Worm (Caenorhabditis elegans) whole organism, L1 larva: ENCODE data around the gene srsx-32.
A peak's percentile ranks its signal among the peaks of the same experiment; 100 is the strongest.

Experiments
- C16A3.4 ChIP-seq: fragments of 150-350 bp; optimal IDR thresholded peaks from 2 replicates; lab custom pipeline; 2014; ENCODE audit warnings: missing biosample characterization, missing genetic modification characterization
- C34B4.2 ChIP-seq: sonication (generic microtip); optimal IDR thresholded peaks from 2 replicates; lab custom pipeline; 2017; ENCODE audit warnings: mild to moderate bottlenecking, missing genetic modification characterization, missing compliant biosample characterization
- Y116A8C.19 ChIP-seq: sonication (generic microtip); optimal IDR thresholded peaks from 2 replicates; lab custom pipeline; 2016; ENCODE audit warnings: missing compliant biosample characterization, missing genetic modification characterization, borderline replicate concordance
- aha-1 ChIP-seq: fragments of 150-350 bp; optimal IDR thresholded peaks from 2 replicates; lab custom pipeline; 2014; ENCODE audit warnings: missing biosample characterization, missing genetic modification characterization
- alr-1 ChIP-seq: fragments of 200-800 bp; sonication (Bioruptor generic); optimal IDR thresholded peaks from 2 replicates; lab custom pipeline; 2018; ENCODE audit warnings: borderline replicate concordance, mild to moderate bottlenecking, missing genetic modification characterization, missing compliant biosample characterization
- ama-1 ChIP-seq: fragments of 150-350 bp; optimal IDR thresholded peaks from 2 replicates; lab custom pipeline; 2014
- ceh-63 ChIP-seq: fragments of 200-800 bp; sonication (Bioruptor generic); optimal IDR thresholded peaks from 2 replicates; lab custom pipeline; 2018; ENCODE audit warnings: mild to moderate bottlenecking, missing genetic modification characterization, missing compliant biosample characterization
- ceh-8 ChIP-seq: fragments of 200-800 bp; sonication (Bioruptor generic); optimal IDR thresholded peaks from 2 replicates; lab custom pipeline; 2018; ENCODE audit warnings: mild to moderate bottlenecking, missing genetic modification characterization, moderate library complexity, missing compliant biosample characterization
- ceh-82 ChIP-seq, 3 experiments: fragments of 150-350 bp in 1 of 3; sonication (generic microtip) in 2 of 3; optimal IDR thresholded peaks; 2 replicates each; lab custom pipeline; 2014 to 2017; ENCODE audit warnings: missing biosample characterization in 3 of 3, missing genetic modification characterization in 3 of 3
- ceh-88 ChIP-seq: fragments of 200-800 bp; sonication (Bioruptor generic); IDR thresholded peaks from 2 replicates; pipeline ENCODE4 v1.3.6; 2022; ENCODE audit warnings: missing genetic modification characterization, missing compliant biosample characterization
- ceh-90 ChIP-seq: sonication (generic microtip); optimal IDR thresholded peaks from 2 replicates; lab custom pipeline; 2016; ENCODE audit warnings: missing genetic modification characterization, missing compliant biosample characterization
- ces-1 ChIP-seq: fragments of 150-350 bp; optimal IDR thresholded peaks from 2 replicates; lab custom pipeline; 2014; ENCODE audit warnings: missing biosample characterization, missing genetic modification reagents, missing genetic modification characterization
- dsc-1 ChIP-seq: sonication (generic microtip); optimal IDR thresholded peaks from 2 replicates; lab custom pipeline; 2016; ENCODE audit warnings: mild to moderate bottlenecking, missing genetic modification characterization, missing compliant biosample characterization
- efl-1 ChIP-seq, 4 experiments: fragments of 150-350 bp; optimal IDR thresholded peaks in 3 of 4; peaks in 1 of 4; 1 replicate in 1 of 4; 2 replicates in 3 of 4; lab custom pipeline; 2014; ENCODE audit warnings: missing biosample characterization in 2 of 4, missing genetic modification characterization in 2 of 4, missing genetic modification reagents in 2 of 4
- efl-3 ChIP-seq: fragments of 200-800 bp; sonication (Bioruptor generic); optimal IDR thresholded peaks from 2 replicates; lab custom pipeline; 2018; ENCODE audit warnings: mild to moderate bottlenecking, missing genetic modification characterization, missing compliant biosample characterization
- elt-2 ChIP-seq: sonication (generic microtip); optimal IDR thresholded peaks from 2 replicates; lab custom pipeline; 2016; ENCODE audit warnings: missing genetic modification characterization, mild to moderate bottlenecking, inconsistent platforms, missing compliant biosample characterization, missing genetic modification reagents
- elt-3 ChIP-seq, 6 experiments: fragments of 150-350 bp in 1 of 6; sonication (generic microtip); optimal IDR thresholded peaks; 2 replicates each; lab custom pipeline; 2017 to 2018; ENCODE audit warnings: missing biosample characterization in 6 of 6, missing genetic modification characterization in 6 of 6, inconsistent platforms in 1 of 6
- ets-5 ChIP-seq: fragments of 200-800 bp; sonication (Bioruptor generic); IDR thresholded peaks from 2 replicates; pipeline ENCODE4 v1.3.6; 2022; ENCODE audit warnings: missing genetic modification characterization, missing compliant biosample characterization
- fkh-4 ChIP-seq: sonication (generic microtip); optimal IDR thresholded peaks from 2 replicates; lab custom pipeline; 2016; ENCODE audit warnings: missing compliant biosample characterization, missing genetic modification characterization, borderline replicate concordance
- fos-1 ChIP-seq: fragments of 150-350 bp; optimal IDR thresholded peaks from 2 replicates; lab custom pipeline; 2014; ENCODE audit warnings: missing biosample characterization, missing genetic modification characterization
- grh-1 ChIP-seq: fragments of 200-800 bp; sonication (Bioruptor generic); IDR thresholded peaks from 2 replicates; pipeline ENCODE4 v1.3.6; 2022; ENCODE audit warnings: missing genetic modification reagents, missing genetic modification characterization, missing compliant biosample characterization
- hlh-17 ChIP-seq: fragments of 200-800 bp; sonication (Bioruptor generic); optimal IDR thresholded peaks from 2 replicates; lab custom pipeline; 2018; ENCODE audit warnings: missing genetic modification characterization, mild to moderate bottlenecking, missing compliant biosample characterization, moderate library complexity, borderline replicate concordance
- isw-1 ChIP-seq: fragments of 200-800 bp; sonication (Bioruptor generic); IDR thresholded peaks from 2 replicates; pipeline ENCODE4 v1.3.6; 2022; ENCODE audit warnings: missing genetic modification characterization, missing compliant biosample characterization
- jun-1 ChIP-seq: fragments of 150-350 bp; optimal IDR thresholded peaks from 2 replicates; lab custom pipeline; 2014; ENCODE audit warnings: missing biosample characterization, missing genetic modification reagents, missing genetic modification characterization
- lin-13 ChIP-seq: fragments of 150-350 bp; optimal IDR thresholded peaks from 2 replicates; lab custom pipeline; 2014; ENCODE audit warnings: missing biosample characterization, missing genetic modification reagents, missing genetic modification characterization
- lin-39 ChIP-seq: fragments of 150-350 bp; optimal IDR thresholded peaks from 2 replicates; lab custom pipeline; 2014; ENCODE audit warnings: missing biosample characterization, missing genetic modification reagents, missing genetic modification characterization
- lir-3 ChIP-seq: sonication (generic microtip); optimal IDR thresholded peaks from 2 replicates; lab custom pipeline; 2016; ENCODE audit warnings: mild to moderate bottlenecking, missing genetic modification characterization, moderate library complexity, missing compliant biosample characterization; ENCODE audit not compliant: poor library complexity
- lsy-2 ChIP-seq, 2 experiments: fragments of 150-350 bp; optimal IDR thresholded peaks; 2 replicates each; lab custom pipeline; 2014; ENCODE audit warnings: missing biosample characterization in 2 of 2, missing genetic modification characterization in 2 of 2
- mef-2 ChIP-seq: fragments of 150-350 bp; optimal IDR thresholded peaks from 2 replicates; lab custom pipeline; 2014; ENCODE audit warnings: missing biosample characterization, missing genetic modification characterization
- mep-1 ChIP-seq: fragments of 150-350 bp; optimal IDR thresholded peaks from 2 replicates; lab custom pipeline; 2014; ENCODE audit warnings: missing biosample characterization, missing genetic modification characterization
- nhr-11 ChIP-seq: fragments of 150-350 bp; optimal IDR thresholded peaks from 2 replicates; lab custom pipeline; 2014; ENCODE audit warnings: missing biosample characterization, missing genetic modification characterization
- nhr-20 ChIP-seq: sonication (generic microtip); optimal IDR thresholded peaks from 2 replicates; lab custom pipeline; 2016; ENCODE audit warnings: mild to moderate bottlenecking, missing genetic modification characterization, missing compliant biosample characterization
- nhr-28 ChIP-seq: fragments of 150-350 bp; optimal IDR thresholded peaks from 2 replicates; lab custom pipeline; 2014; ENCODE audit warnings: missing biosample characterization, missing genetic modification characterization
- nhr-47 ChIP-seq: sonication (generic microtip); optimal IDR thresholded peaks from 2 replicates; lab custom pipeline; 2016; ENCODE audit warnings: mild to moderate bottlenecking, missing genetic modification characterization, moderate library complexity, missing compliant biosample characterization
- nhr-76 ChIP-seq: sonication (generic microtip); optimal IDR thresholded peaks from 2 replicates; lab custom pipeline; 2017; ENCODE audit warnings: missing biosample characterization, missing genetic modification characterization
- nhr-84 ChIP-seq: sonication (generic microtip); optimal IDR thresholded peaks from 2 replicates; lab custom pipeline; 2017; ENCODE audit warnings: missing biosample characterization, missing genetic modification characterization
- nhr-85 ChIP-seq: sonication (generic microtip); peaks from one replicate; lab custom pipeline; 2016; ENCODE audit warnings: missing genetic modification characterization, inconsistent platforms, missing compliant biosample characterization
- pag-3 ChIP-seq: sonication (generic microtip); optimal IDR thresholded peaks from 2 replicates; lab custom pipeline; 2017; ENCODE audit warnings: missing genetic modification characterization, mild to moderate bottlenecking, missing compliant biosample characterization, antibody characterized with exemption, borderline replicate concordance; ENCODE audit not compliant: insufficient read depth
- pax-3 ChIP-seq: fragments of 200-800 bp; sonication (Bioruptor generic); optimal IDR thresholded peaks from 2 replicates; lab custom pipeline; 2018; ENCODE audit warnings: mild to moderate bottlenecking, missing genetic modification characterization, moderate library complexity, missing compliant biosample characterization
- pqm-1 ChIP-seq: sonication (generic microtip); optimal IDR thresholded peaks from 3 replicates; lab custom pipeline; 2017; ENCODE audit warnings: missing biosample characterization, missing genetic modification characterization
- rnt-1 ChIP-seq: sonication (generic microtip); optimal IDR thresholded peaks from 2 replicates; lab custom pipeline; 2016; ENCODE audit warnings: mild to moderate bottlenecking, missing genetic modification characterization, moderate library complexity, missing compliant biosample characterization
- skn-1 ChIP-seq: fragments of 150-350 bp; optimal IDR thresholded peaks from 2 replicates; lab custom pipeline; 2014; ENCODE audit warnings: missing biosample characterization, missing genetic modification characterization
- snpc-4 ChIP-seq: fragments of 150-350 bp; optimal IDR thresholded peaks from 2 replicates; lab custom pipeline; 2014; ENCODE audit warnings: missing biosample characterization, missing genetic modification characterization
- snu-23 ChIP-seq: sonication (generic microtip); optimal IDR thresholded peaks from 2 replicates; lab custom pipeline; 2016; ENCODE audit warnings: missing genetic modification characterization, missing compliant biosample characterization
- sptf-1 ChIP-seq: fragments of 150-350 bp; optimal IDR thresholded peaks from 2 replicates; lab custom pipeline; 2014; ENCODE audit warnings: missing biosample characterization, missing genetic modification characterization
- sup-37 ChIP-seq: fragments of 200-800 bp; sonication (Bioruptor generic); optimal IDR thresholded peaks from 2 replicates; lab custom pipeline; 2018; ENCODE audit warnings: mild to moderate bottlenecking, missing genetic modification characterization, missing compliant biosample characterization
- tbx-2 ChIP-seq: sonication (generic microtip); optimal IDR thresholded peaks from 2 replicates; lab custom pipeline; 2016; ENCODE audit warnings: missing genetic modification characterization, missing compliant biosample characterization
- unc-30 ChIP-seq: sonication (generic microtip); optimal IDR thresholded peaks from 2 replicates; lab custom pipeline; 2017; ENCODE audit warnings: missing biosample characterization, missing genetic modification characterization
- unc-62 ChIP-seq: fragments of 150-350 bp; optimal IDR thresholded peaks from 2 replicates; lab custom pipeline; 2014; ENCODE audit warnings: missing biosample characterization, missing genetic modification reagents, missing genetic modification characterization
- xbp-1 ChIP-seq: sonication (generic microtip); optimal IDR thresholded peaks from 2 replicates; lab custom pipeline; 2016; ENCODE audit warnings: missing genetic modification characterization, missing compliant biosample characterization
- zag-1 ChIP-seq: fragments of 150-350 bp; optimal IDR thresholded peaks from 2 replicates; lab custom pipeline; 2014; ENCODE audit warnings: missing biosample characterization, missing genetic modification characterization
- zip-4 ChIP-seq: fragments of 200-800 bp; sonication (Bioruptor generic); optimal IDR thresholded peaks from 2 replicates; lab custom pipeline; 2018; ENCODE audit warnings: mild to moderate bottlenecking, missing genetic modification characterization, moderate library complexity, missing compliant biosample characterization
- ztf-4 ChIP-seq: fragments of 150-350 bp; optimal IDR thresholded peaks from 2 replicates; lab custom pipeline; 2014; ENCODE audit warnings: missing biosample characterization, missing genetic modification characterization

srsx-32 gene

ce11 chrV:6998303-6998884 is 18.8 kb upstream of the srsx-32 start, which contains the start of gene nhr-42 (continued):
- no peak for TF ChIP-seq isw-1 (GFP tag; lab: Robert Waterston, UW)
- TF ChIP-seq tbx-2: peak; percentile 62
- no peak for TF ChIP-seq nhr-28 (tag; lab: Kevin White, UChicago)
- peak; percentile 22 for TF ChIP-seq mep-1 (tag; lab: Kevin White, UChicago)
- no peak for TF ChIP-seq mef-2
- TF ChIP-seq efl-3: no peak
- TF ChIP-seq lir-3 (tag; lab: Kevin White, UChicago): no peak
- no peak for TF ChIP-seq ceh-63
- TF ChIP-seq fos-1 (tag; lab: Kevin White, UChicago): no peak
- TF ChIP-seq nhr-20 (tag; lab: Kevin White, UChicago): peak; percentile 68
- no peak for TF ChIP-seq zip-4 (GFP tag; lab: Kevin White, UChicago)
- TF ChIP-seq unc-30: no peak
- no peak for TF ChIP-seq zag-1
- TF ChIP-seq elt-2 (tag; lab: Kevin White, UChicago): peak; percentile 55
- TF ChIP-seq pax-3 (tag; lab: Kevin White, UChicago): no peak
- no peak for TF ChIP-seq nhr-47 (tag; lab: Kevin White, UChicago)
- peak in 2 of 6 experiments; percentile 4 to 35 for TF ChIP-seq elt-3 (tag; optimal IDR thresholded peaks at IDR 0.05; lab: Kevin White, UChicago)
- no peak for TF ChIP-seq nhr-11 (tag; lab: Kevin White, UChicago)
- no peak for TF ChIP-seq dsc-1 (tag; lab: Kevin White, UChicago)
- TF ChIP-seq lin-13 (GFP tag; lab: Kevin White, UChicago): no peak
- no peak for TF ChIP-seq ama-1 (lab: Kevin White, UChicago)
- TF ChIP-seq snpc-4 (tag; lab: Kevin White, UChicago): no peak
- no peak for TF ChIP-seq sup-37 (GFP tag; lab: Kevin White, UChicago)
- no peak for TF ChIP-seq rnt-1 (tag; lab: Kevin White, UChicago)
- TF ChIP-seq lsy-2 (tag; optimal IDR thresholded peaks at IDR 0.05; lab: Kevin White, UChicago): peak in 1 of 2 experiments; percentile 21
- peak; percentile 2 for TF ChIP-seq skn-1 (tag; lab: Kevin White, UChicago)
- TF ChIP-seq hlh-17: no peak
- TF ChIP-seq jun-1 (tag; lab: Kevin White, UChicago): no peak
- TF ChIP-seq C34B4.2 (tag; lab: Kevin White, UChicago): no peak
- no peak for TF ChIP-seq alr-1 (tag; lab: Kevin White, UChicago)
- no peak for TF ChIP-seq ets-5 (GFP tag; lab: Robert Waterston, UW)
- TF ChIP-seq nhr-84: no peak
- peak; percentile 84 for TF ChIP-seq nhr-85
- TF ChIP-seq unc-62: no peak
- TF ChIP-seq sptf-1 (tag; lab: Kevin White, UChicago): no peak
- no peak for TF ChIP-seq ceh-82 (tag; optimal IDR thresholded peaks at IDR 0.05; lab: Kevin White, UChicago)
- TF ChIP-seq ces-1 (GFP tag; lab: Kevin White, UChicago): no peak
- TF ChIP-seq grh-1 (GFP tag; lab: Robert Waterston, UW): no peak
- peak; percentile 2 to 3 for TF ChIP-seq efl-1 (optimal IDR thresholded peaks at IDR 0.05; lab: Kevin White, UChicago)
- peak; percentile 1 to 77 for TF ChIP-seq efl-1 (GFP tag; optimal IDR thresholded peaks at IDR 0.05 in 1 of 2; lab: Kevin White, UChicago)
- no peak for TF ChIP-seq ceh-90 (tag; lab: Kevin White, UChicago)
- no peak for TF ChIP-seq lin-39 (tag; lab: Kevin White, UChicago)
- TF ChIP-seq ceh-88 (GFP tag; lab: Robert Waterston, UW): no peak
- no peak for TF ChIP-seq Y116A8C.19
- TF ChIP-seq pqm-1 (tag; lab: Kevin White, UChicago): no peak
- TF ChIP-seq xbp-1 (tag; lab: Kevin White, UChicago): no peak
- TF ChIP-seq fkh-4 (tag; lab: Kevin White, UChicago): no peak
- TF ChIP-seq ztf-4 (tag; lab: Kevin White, UChicago): no peak
- TF ChIP-seq ceh-8 (GFP tag; lab: Kevin White, UChicago): no peak
- TF ChIP-seq snu-23 (GFP tag; lab: Kevin White, UChicago): peak; percentile 50
- no peak for TF ChIP-seq aha-1 (tag; lab: Kevin White, UChicago)
- TF ChIP-seq pag-3: no peak
- no peak for TF ChIP-seq C16A3.4 (tag; lab: Kevin White, UChicago)
- no peak for TF ChIP-seq nhr-76 (tag; lab: Kevin White, UChicago)
